Worm (Caenorhabditis elegans) whole organism, young adult: ENCODE results near the gene sshk-1.

ENCODE experiments used
- athp-1 ChIP-seq: sonication (generic microtip); optimal IDR thresholded peaks from 2 replicates; lab custom pipeline; 2017; ENCODE audit warnings: mild to moderate bottlenecking, missing genetic modification characterization, missing compliant biosample characterization
- ceh-40 ChIP-seq: fragments of 200-800 bp; sonication (Bioruptor generic); IDR thresholded peaks from 2 replicates; pipeline ENCODE4 v1.3.6; 2022; ENCODE audit warnings: missing genetic modification characterization, missing compliant biosample characterization
- egl-44 ChIP-seq: fragments of 200-800 bp; sonication (Bioruptor generic); IDR thresholded peaks from 2 replicates; pipeline ENCODE4 v1.3.6; 2022; ENCODE audit warnings: missing genetic modification reagents, missing genetic modification characterization, missing compliant biosample characterization
- nhr-90 ChIP-seq: sonication (generic microtip); optimal IDR thresholded peaks from 2 replicates; lab custom pipeline; 2016; ENCODE audit warnings: missing genotype, mild to moderate bottlenecking, missing genetic modification characterization, missing compliant biosample characterization
- sea-2 ChIP-seq: fragments of 200-800 bp; sonication (Bioruptor generic); IDR thresholded peaks from 2 replicates; pipeline ENCODE4 v1.3.6; 2022; ENCODE audit warnings: missing genetic modification characterization, missing compliant biosample characterization
- unc-62 ChIP-seq: fragments of 150-350 bp; optimal IDR thresholded peaks from 2 replicates; lab custom pipeline; 2014; ENCODE audit warnings: missing biosample characterization, missing genetic modification reagents, missing genetic modification characterization
- xnd-1 ChIP-seq: sonication (generic microtip); optimal IDR thresholded peaks from 2 replicates; lab custom pipeline; 2016; ENCODE audit warnings: missing genotype, missing genetic modification reagents, missing genetic modification characterization, missing compliant biosample characterization
- ztf-18 ChIP-seq: sonication (generic microtip); optimal IDR thresholded peaks from 2 replicates; lab custom pipeline; 2016; ENCODE audit warnings: missing genotype, mild to moderate bottlenecking, missing genetic modification characterization, missing compliant biosample characterization

DNA sequence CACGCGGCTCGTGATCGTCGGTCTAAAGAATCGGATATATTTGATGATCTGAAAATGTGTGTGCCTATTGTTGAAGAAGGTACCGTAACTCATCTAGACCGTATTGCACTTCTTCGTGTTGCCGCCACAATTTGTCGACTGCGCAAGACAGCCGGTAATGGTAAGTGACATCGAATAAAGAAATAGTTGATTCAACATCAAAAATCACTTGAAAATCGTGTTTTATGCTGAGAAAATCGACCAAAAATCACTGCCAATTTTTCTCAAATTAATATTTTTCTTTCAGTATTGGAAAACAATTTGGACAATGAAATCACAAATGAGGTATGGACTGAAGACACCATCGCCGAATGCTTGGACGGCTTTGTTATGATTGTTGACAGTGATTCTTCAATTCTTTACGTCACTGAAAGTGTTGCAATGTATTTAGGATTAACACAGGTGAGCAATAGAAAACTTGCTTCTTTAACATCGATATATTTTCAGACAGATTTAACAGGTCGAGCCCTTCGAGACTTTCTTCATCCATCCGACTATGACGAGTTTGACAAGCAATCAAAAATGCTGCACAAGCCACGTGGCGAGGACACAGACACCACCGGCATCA lies 34.5 kb upstream of the sshk-1 start:
- TF ChIP-seq sea-2 (no peak), egl-44 (GFP tag; lab: Robert Waterston, UW) (no peak), ztf-18 (tag; lab: Kevin White, UChicago) (no peak), xnd-1 (tag; lab: Kevin White, UChicago) (no peak), unc-62 (no peak), athp-1 (tag; lab: Kevin White, UChicago) (no peak), ceh-40 (no peak), nhr-90 (tag; lab: Kevin White, UChicago) (no peak)
